Fruit fly (Drosophila melanogaster) whole organism, embryonic: ENCODE data around the gene CG12206.

Experiments
- Blimp-1 ChIP-seq: fragments of 200-800 bp; sonication (Bioruptor generic); optimal IDR thresholded peaks from 3 replicates; lab custom pipeline; 2018; ENCODE audit warnings: missing biosample characterization, missing genetic modification characterization, mild to moderate bottlenecking, moderate library complexity, missing genetic modification reagents
- CG1024 ChIP-seq: fragments of 200-800 bp; sonication (Bioruptor generic); IDR thresholded peaks from 2 replicates; pipeline ENCODE4 v1.3.6; 2022; ENCODE audit warnings: missing biosample characterization, missing genetic modification characterization
- CG14860 ChIP-seq: fragments of 200-800 bp; sonication (Bioruptor generic); IDR thresholded peaks from 3 replicates; pipeline ENCODE4 v1.3.6; 2022; ENCODE audit warnings: missing biosample characterization, missing genetic modification characterization; ENCODE audit not compliant: partially characterized antibody
- CG15269 ChIP-seq: fragments of 200-800 bp; sonication (Bioruptor generic); optimal IDR thresholded peaks from 2 replicates; lab custom pipeline; 2018; ENCODE audit warnings: missing biosample characterization, mild to moderate bottlenecking, missing genetic modification characterization, moderate library complexity
- CG15479 ChIP-seq: fragments of 200-800 bp; sonication (Bioruptor generic); optimal IDR thresholded peaks from 3 replicates; lab custom pipeline; 2019; ENCODE audit warnings: missing biosample characterization, mild to moderate bottlenecking, missing genetic modification characterization, moderate library complexity
- CG16815 ChIP-seq: fragments of 200-800 bp; sonication (Bioruptor generic); optimal IDR thresholded peaks from 3 replicates; lab custom pipeline; 2017; ENCODE audit warnings: missing biosample characterization, mild to moderate bottlenecking, missing genetic modification characterization
- CG3163 ChIP-seq: fragments of 200-800 bp; sonication (Bioruptor generic); optimal IDR thresholded peaks from 3 replicates; lab custom pipeline; 2016; ENCODE audit warnings: missing biosample characterization, missing genetic modification characterization
- CG3281 ChIP-seq: fragments of 200-800 bp; sonication (Bioruptor generic); optimal IDR thresholded peaks from 3 replicates; lab custom pipeline; 2017; ENCODE audit warnings: missing biosample characterization, mild to moderate bottlenecking, missing genetic modification characterization
- CG4424 ChIP-seq: fragments of 200-800 bp; sonication (Bioruptor generic); optimal IDR thresholded peaks from 3 replicates; lab custom pipeline; 2016; ENCODE audit warnings: missing biosample characterization, missing genetic modification characterization
- CG4730 ChIP-seq: fragments of 200-800 bp; sonication (Bioruptor generic); IDR thresholded peaks from 2 replicates; pipeline ENCODE4 v1.3.6; 2022; ENCODE audit warnings: missing biosample characterization, missing genetic modification characterization
- CG6683 ChIP-seq: fragments of 200-800 bp; sonication (Bioruptor generic); optimal IDR thresholded peaks from 2 replicates; lab custom pipeline; 2017; ENCODE audit warnings: missing biosample characterization, mild to moderate bottlenecking, missing genetic modification characterization, missing genetic modification reagents
- CG6765 ChIP-seq: fragments of 200-800 bp; sonication (Bioruptor generic); optimal IDR thresholded peaks from 3 replicates; lab custom pipeline; 2017; ENCODE audit warnings: missing biosample characterization, mild to moderate bottlenecking, missing genetic modification characterization
- CG8924 ChIP-seq: fragments of 200-800 bp; optimal IDR thresholded peaks from 3 replicates; lab custom pipeline; 2019; ENCODE audit warnings: missing biosample characterization, mild to moderate bottlenecking, missing genetic modification characterization, moderate library complexity
- Camta ChIP-seq: fragments of 200-800 bp; sonication (Bioruptor generic); optimal IDR thresholded peaks from 2 replicates; lab custom pipeline; 2016; ENCODE audit warnings: missing biosample characterization, missing genetic modification characterization
- D19B ChIP-seq: fragments of 200-800 bp; sonication (Bioruptor generic); optimal IDR thresholded peaks from 2 replicates; lab custom pipeline; 2017; ENCODE audit warnings: missing biosample characterization, mild to moderate bottlenecking, missing genetic modification characterization
- Dbx ChIP-seq: fragments of 200-800 bp; sonication (Bioruptor generic); IDR thresholded peaks from 3 replicates; pipeline ENCODE4 v1.3.6; 2022; ENCODE audit warnings: missing biosample characterization, missing genetic modification characterization
- Dfd ChIP-seq, 2 experiments: fragments of >200 bp; optimal IDR thresholded peaks; 2 replicates each; lab custom pipeline; 2017; ENCODE audit warnings: missing biosample characterization in 2 of 2, missing genetic modification characterization in 2 of 2
- E2f2 ChIP-seq: fragments of 200-800 bp; sonication (Bioruptor generic); IDR thresholded peaks from 2 replicates; pipeline ENCODE4 v1.3.6; 2022; ENCODE audit warnings: missing biosample characterization, missing genetic modification characterization
- ERR ChIP-seq: fragments of 200-800 bp; sonication (Bioruptor generic); optimal IDR thresholded peaks from 2 replicates; lab custom pipeline; 2016; ENCODE audit warnings: missing biosample characterization, missing genetic modification characterization
- Fer2 ChIP-seq: fragments of 200-800 bp; sonication (Bioruptor generic); optimal IDR thresholded peaks from 2 replicates; lab custom pipeline; 2018; ENCODE audit warnings: missing biosample characterization, mild to moderate bottlenecking, missing genetic modification characterization, moderate library complexity
- GATAe ChIP-seq: fragments of 200-800 bp; sonication (Bioruptor generic); conservative IDR thresholded peaks from 2 replicates; pipeline ENCODE4 v1.3.6; 2022; ENCODE audit warnings: missing biosample characterization, missing genetic modification characterization
- HmgD ChIP-seq: fragments of 200-800 bp; sonication (Bioruptor generic); optimal IDR thresholded peaks from 3 replicates; lab custom pipeline; 2016; ENCODE audit warnings: missing biosample characterization, missing genetic modification characterization
- HmgZ ChIP-seq: fragments of 200-800 bp; sonication (Bioruptor generic); optimal IDR thresholded peaks from 2 replicates; lab custom pipeline; 2018; ENCODE audit warnings: missing biosample characterization, mild to moderate bottlenecking, missing genetic modification characterization
- Max ChIP-seq: fragments of 200-800 bp; sonication (Bioruptor generic); optimal IDR thresholded peaks from 2 replicates; lab custom pipeline; 2016; ENCODE audit warnings: missing biosample characterization, mild to moderate bottlenecking, missing genetic modification characterization
- Meics ChIP-seq: fragments of 200-800 bp; sonication (Bioruptor generic); optimal IDR thresholded peaks from 2 replicates; lab custom pipeline; 2017; ENCODE audit warnings: missing biosample characterization, mild to moderate bottlenecking, missing genetic modification characterization
- Mes4 ChIP-seq: fragments of 200-800 bp; sonication (Bioruptor generic); optimal IDR thresholded peaks from 2 replicates; lab custom pipeline; 2016; ENCODE audit warnings: missing biosample characterization, missing genetic modification characterization
- NFAT ChIP-seq: fragments of 200-800 bp; sonication (Bioruptor generic); IDR thresholded peaks from 2 replicates; pipeline ENCODE4 v1.3.6; 2022; ENCODE audit warnings: missing biosample characterization, missing genetic modification characterization
- Pdp1 ChIP-seq, 2 experiments: fragments of 200-800 bp; sonication (Bioruptor generic); optimal IDR thresholded peaks; 3 replicates each; lab custom pipeline; 2016; ENCODE audit warnings: missing biosample characterization in 2 of 2, missing genetic modification characterization in 2 of 2, mild to moderate bottlenecking in 1 of 2, moderate library complexity in 1 of 2
- Side ChIP-seq: fragments of 200-800 bp; sonication (Bioruptor generic); optimal IDR thresholded peaks from 2 replicates; lab custom pipeline; 2016; ENCODE audit warnings: missing biosample characterization, missing genetic modification characterization
- Stat92E ChIP-seq, 3 experiments: fragments of >200 bp in 2 of 3; fragments of 200-800 bp in 1 of 3; sonication (Bioruptor generic) in 1 of 3; optimal IDR thresholded peaks; 2 replicates each; lab custom pipeline; 2017 to 2019; ENCODE audit warnings: missing biosample characterization in 3 of 3, missing genetic modification characterization in 3 of 3, mild to moderate bottlenecking in 1 of 3, moderate library complexity in 1 of 3
- ap ChIP-seq: fragments of 200-800 bp; sonication (Bioruptor generic); IDR thresholded peaks from 2 replicates; pipeline ENCODE4 v1.3.6; 2022; ENCODE audit warnings: missing biosample characterization, missing genetic modification characterization
- bigmax ChIP-seq: fragments of 200-800 bp; sonication (Bioruptor generic); optimal IDR thresholded peaks from 2 replicates; lab custom pipeline; 2018; ENCODE audit warnings: missing biosample characterization, mild to moderate bottlenecking, missing genetic modification characterization
- chn ChIP-seq: fragments of 200-800 bp; sonication (Bioruptor generic); optimal IDR thresholded peaks from 2 replicates; lab custom pipeline; 2016; ENCODE audit warnings: missing biosample characterization, missing genetic modification characterization
- dan ChIP-seq: fragments of 200-800 bp; sonication (Bioruptor generic); IDR thresholded peaks from 2 replicates; pipeline ENCODE4 v1.3.6; 2022; ENCODE audit warnings: missing biosample characterization, missing genetic modification characterization
- dati ChIP-seq: fragments of 200-800 bp; sonication (Bioruptor generic); IDR thresholded peaks from 2 replicates; pipeline ENCODE4 v1.3.6; 2022; ENCODE audit warnings: missing biosample characterization, missing genetic modification characterization
- dimm ChIP-seq: fragments of 200-800 bp; sonication (Bioruptor generic); IDR thresholded peaks from 2 replicates; pipeline ENCODE4 v1.3.6; 2022; ENCODE audit warnings: missing biosample characterization, missing genetic modification characterization
- gcm ChIP-seq: fragments of 200-800 bp; sonication (Bioruptor generic); optimal IDR thresholded peaks from 2 replicates; lab custom pipeline; 2019; ENCODE audit warnings: missing biosample characterization, mild to moderate bottlenecking, missing genetic modification characterization, moderate library complexity
- gfzf ChIP-seq: fragments of 200-800 bp; sonication (Bioruptor generic); optimal IDR thresholded peaks from 2 replicates; lab custom pipeline; 2016; ENCODE audit warnings: missing biosample characterization, mild to moderate bottlenecking, missing genetic modification characterization, moderate library complexity
- grn ChIP-seq: fragments of 200-800 bp; sonication (Bioruptor generic); optimal IDR thresholded peaks from 3 replicates; lab custom pipeline; 2017; ENCODE audit warnings: missing biosample characterization, missing genetic modification characterization
- ham ChIP-seq: fragments of 200-800 bp; sonication (Bioruptor generic); IDR thresholded peaks from 2 replicates; pipeline ENCODE4 v1.3.6; 2022; ENCODE audit warnings: missing biosample characterization, missing genetic modification characterization
- kay ChIP-seq: fragments of 200-800 bp; sonication (Bioruptor generic); optimal IDR thresholded peaks from 2 replicates; lab custom pipeline; 2016; ENCODE audit warnings: missing biosample characterization, missing genetic modification characterization
- ken ChIP-seq: fragments of 200-800 bp; sonication (Bioruptor generic); IDR thresholded peaks from 3 replicates; pipeline ENCODE4 v1.3.6; 2022; ENCODE audit warnings: missing biosample characterization, missing genetic modification characterization
- p53 ChIP-seq: fragments of 200-800 bp; sonication (Bioruptor generic); optimal IDR thresholded peaks from 2 replicates; lab custom pipeline; 2016; ENCODE audit warnings: missing biosample characterization, missing genetic modification characterization
- pan ChIP-seq, 4 experiments: fragments of >200 bp in 3 of 4; fragments of 200-800 bp in 1 of 4; sonication (Bioruptor generic) in 1 of 4; optimal IDR thresholded peaks in 3 of 4; IDR thresholded peaks in 1 of 4; 2 replicates each; pipeline versions ENCODE4 v1.3.6 to Lab custom; 2017 to 2022; ENCODE audit warnings: missing biosample characterization in 2 of 4, missing genetic modification characterization in 2 of 4, mixed read lengths in 1 of 4
- pb ChIP-seq: fragments of 200-800 bp; sonication (Bioruptor generic); optimal IDR thresholded peaks from 3 replicates; lab custom pipeline; 2016; ENCODE audit warnings: missing biosample characterization, missing genetic modification characterization
- ro ChIP-seq: fragments of 200-800 bp; sonication (Bioruptor generic); IDR thresholded peaks from 2 replicates; pipeline ENCODE4 v1.3.6; 2022; ENCODE audit warnings: missing biosample characterization, missing genetic modification characterization
- sc ChIP-seq, 3 experiments: fragments of >200 bp in 2 of 3; fragments of 200-800 bp in 1 of 3; sonication (Bioruptor generic) in 1 of 3; optimal IDR thresholded peaks; 2 replicates in 2 of 3; 3 replicates in 1 of 3; lab custom pipeline; 2017; ENCODE audit warnings: mild to moderate bottlenecking in 1 of 3, missing biosample characterization in 1 of 3, missing genetic modification characterization in 1 of 3, missing genetic modification reagents in 1 of 3
- sisA ChIP-seq: fragments of 200-800 bp; sonication (Bioruptor generic); IDR thresholded peaks from 2 replicates; pipeline ENCODE4 v1.3.6; 2022; ENCODE audit warnings: missing biosample characterization, missing genetic modification characterization
- sob ChIP-seq: fragments of 200-800 bp; sonication (Bioruptor generic); IDR thresholded peaks from 2 replicates; pipeline ENCODE4 v1.3.6; 2022; ENCODE audit warnings: missing biosample characterization, missing genetic modification characterization
- tap ChIP-seq: fragments of 200-800 bp; optimal IDR thresholded peaks from 3 replicates; lab custom pipeline; 2019; ENCODE audit warnings: missing biosample characterization, mild to moderate bottlenecking, missing genetic modification characterization, moderate library complexity
- wdn ChIP-seq: fragments of 200-800 bp; sonication (Bioruptor generic); IDR thresholded peaks from 2 replicates; pipeline ENCODE4 v1.3.6; 2022; ENCODE audit warnings: missing biosample characterization, missing genetic modification characterization

Gene CG12206

dm6 chrX:3476009-3476408 lies 1.7 kb upstream of the CG12206 start (continued):
- TF ChIP-seq CG15479 (GFP tag; lab: Kevin White, UChicago) (no peak), HmgD (GFP tag; lab: Kevin White, UChicago) (no peak), Stat92E (GFP tag; optimal IDR thresholded peaks at IDR 0.05; lab: Kevin White, UChicago) (no peak), Fer2 (tag; lab: Kevin White, UChicago) (no peak), Side (GFP tag; lab: Kevin White, UChicago) (no peak), CG6683 (GFP tag; lab: Kevin White, UChicago) (no peak), CG14860 (GFP tag; lab: Robert Waterston, UW) (no peak), Max (GFP tag; lab: Kevin White, UChicago) (peak; percentile 3), grn (no peak), bigmax (GFP tag; lab: Kevin White, UChicago) (no peak), GATAe (GFP tag; lab: Robert Waterston, UW) (no peak), ken (GFP tag; lab: Robert Waterston, UW) (0 out of 3 replicates have a peak, but pooled peaks have one; percentile 15), CG15269 (tag; lab: Kevin White, UChicago) (peak; percentile 39), Dfd (GFP tag; optimal IDR thresholded peaks at IDR 0.05; lab: Kevin White, UChicago) (no peak), CG1024 (no peak), Pdp1 (GFP tag; optimal IDR thresholded peaks at IDR 0.05; lab: Kevin White, UChicago) (peak; percentile 18 to 36), CG4424 (GFP tag; lab: Kevin White, UChicago) (peak; percentile 49), kay (GFP tag; lab: Kevin White, UChicago) (no peak), dati (GFP tag; lab: Robert Waterston, UW) (no peak), NFAT (GFP tag; lab: Robert Waterston, UW) (no peak), CG3163 (no peak), CG4730 (GFP tag; lab: Robert Waterston, UW) (no peak), CG16815 (GFP tag; lab: Kevin White, UChicago) (peak; percentile 7), CG3281 (no peak), tap (tag; lab: Kevin White, UChicago) (peak; percentile 28), gcm (no peak), sisA (GFP tag; lab: Robert Waterston, UW) (peak; percentile 50; the same call in 1 of the 2 replicates), pb (GFP tag; lab: Kevin White, UChicago) (no peak), wdn (GFP tag; lab: Robert Waterston, UW) (no peak), Camta (GFP tag; lab: Kevin White, UChicago) (peak; percentile 28), ap (GFP tag; lab: Robert Waterston, UW) (no peak), dimm (GFP tag; lab: Robert Waterston, UW) (no peak), sob (GFP tag; lab: Robert Waterston, UW) (no peak), ham (GFP tag; lab: Robert Waterston, UW) (no peak), D19B (no peak), HmgZ (no peak), Mes4 (GFP tag; lab: Kevin White, UChicago) (no peak), sc (optimal IDR thresholded peaks at IDR 0.05; lab: Kevin White, UChicago) (no peak), sc (GFP tag; optimal IDR thresholded peaks at IDR 0.05; lab: Kevin White, UChicago) (peak; percentile 50), ro (GFP tag; lab: Robert Waterston, UW) (no peak), E2f2 (GFP tag; lab: Robert Waterston, UW) (peak; percentile 26; the same call in 1 of the 2 replicates), CG6765 (GFP tag; lab: Kevin White, UChicago) (no peak), Dbx (GFP tag; lab: Robert Waterston, UW) (no peak), ERR (GFP tag; lab: Kevin White, UChicago) (no peak), Blimp-1 (GFP tag; lab: Kevin White, UChicago) (peak; percentile 44), gfzf (GFP tag; lab: Kevin White, UChicago) (no peak), chn (GFP tag; lab: Kevin White, UChicago) (peak; percentile 35), dan (no peak), CG8924 (tag; lab: Kevin White, UChicago) (peak; percentile 37), pan (optimal IDR thresholded peaks at IDR 0.05; lab: Kevin White, UChicago) (no peak), pan (GFP tag; optimal IDR thresholded peaks at IDR 0.05 in 1 of 2, IDR thresholded peaks at IDR 0.05 in 1 of 2) (peak in 1 of 2 experiments; percentile 34), p53 (GFP tag; lab: Kevin White, UChicago) (no peak), Meics (GFP tag; lab: Kevin White, UChicago) (no peak)
